Worm (Caenorhabditis elegans): ENCODE data around the gene scl-9.

Gene scl-9

DNA sequence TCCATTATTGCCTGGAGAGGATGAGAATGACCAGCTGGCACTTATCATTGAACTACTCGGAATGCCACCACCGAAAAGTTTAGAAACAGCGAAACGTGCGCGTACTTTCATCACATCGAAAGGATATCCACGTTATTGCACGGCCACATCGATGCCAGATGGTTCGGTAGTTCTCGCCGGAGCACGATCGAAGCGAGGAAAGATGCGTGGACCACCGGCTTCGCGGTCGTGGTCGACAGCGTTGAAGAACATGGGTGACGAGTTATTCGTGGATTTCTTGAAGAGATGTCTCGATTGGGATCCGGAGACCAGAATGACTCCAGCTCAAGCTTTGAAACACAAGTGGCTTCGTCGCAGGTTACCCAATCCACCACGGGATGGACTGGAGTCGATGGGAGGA is 13.4 kb upstream of the scl-9 start:
- TF ChIP-seq egl-18 (GFP tag; IDR thresholded peaks at IDR 0.05) (0 out of 2 replicates have a peak, but pooled peaks have one; percentile 47), snpc-1.1 (tag; optimal IDR thresholded peaks at IDR 0.05; ENCODE audit: insufficient read depth) (no peak), dpl-1 (GFP tag; optimal IDR thresholded peaks at IDR 0.05) (no peak), F33H1.4 (GFP tag; IDR thresholded peaks at IDR 0.05) (no peak), F52B5.7 (tag; optimal IDR thresholded peaks at IDR 0.05) (peak; percentile 25), egl-44 (GFP tag; IDR thresholded peaks at IDR 0.05) (no peak), madf-3 (GFP tag; IDR thresholded peaks at IDR 0.05) (0 out of 2 replicates have a peak, but pooled peaks have one; percentile 30), athp-1 (tag; optimal IDR thresholded peaks at IDR 0.05) (no peak), tlf-1 (GFP tag; optimal IDR thresholded peaks at IDR 0.05) (no peak), zfh-2 (GFP tag; conservative IDR thresholded peaks at IDR 0.05) (peak; percentile 65), cebp-2 (GFP tag; IDR thresholded peaks at IDR 0.05) (0 out of 2 replicates have a peak, but pooled peaks have one; percentile 86), cebp-1 (GFP tag; IDR thresholded peaks at IDR 0.05) (no peak), cebp-1 (tag; optimal IDR thresholded peaks at IDR 0.05) (no peak), madf-6 (GFP tag; IDR thresholded peaks at IDR 0.05) (no peak)

DNA sequence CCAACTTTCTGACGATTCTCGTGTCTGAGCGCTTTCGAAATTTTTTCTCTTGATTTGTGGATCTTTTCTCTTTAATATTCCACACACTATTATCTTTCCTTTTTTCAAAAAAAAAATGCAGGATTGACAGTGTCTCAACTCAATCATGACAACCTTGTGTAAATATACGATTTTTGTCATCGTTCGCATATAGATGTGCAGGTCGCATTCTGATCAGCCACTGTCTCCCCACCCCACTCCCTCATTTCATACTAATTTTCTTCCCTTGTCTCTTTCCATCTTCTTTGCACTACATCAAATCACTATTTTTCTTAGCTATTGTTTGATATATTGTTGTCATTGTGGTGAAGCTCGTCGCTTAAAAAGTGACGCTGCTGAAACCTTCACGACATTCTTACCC is 11.6 kb upstream of the scl-9 start:
- TF ChIP-seq madf-3 (GFP tag; IDR thresholded peaks at IDR 0.05) (0 out of 2 replicates have a peak, but pooled peaks have one; percentile 32), attf-6 (GFP tag; IDR thresholded peaks at IDR 0.05) (0 out of 2 replicates have a peak, but pooled peaks have one; percentile 20), cebp-1 (GFP tag; IDR thresholded peaks at IDR 0.05) (no peak), cebp-1 (tag; optimal IDR thresholded peaks at IDR 0.05) (peak; percentile 14), B0336.3 (GFP tag; IDR thresholded peaks at IDR 0.05) (peak; percentile 40; the same call in 1 of the 2 replicates), hrde-1 (tag; optimal IDR thresholded peaks at IDR 0.05; ENCODE audit: borderline replicate concordance) (peak; percentile 37), T26A5.8 (tag; optimal IDR thresholded peaks at IDR 0.05) (no peak), athp-1 (tag; optimal IDR thresholded peaks at IDR 0.05) (peak; percentile 40), snpc-4 (GFP tag; optimal IDR thresholded peaks at IDR 0.05) (no peak), snpc-4 (tag; optimal IDR thresholded peaks at IDR 0.05) (peak in 1 of 4 experiments; percentile 19), egl-18 (GFP tag; IDR thresholded peaks at IDR 0.05) (no peak), egl-44 (GFP tag; IDR thresholded peaks at IDR 0.05) (no peak), snpc-3.4 (tag; optimal IDR thresholded peaks at IDR 0.05) (no peak), F49E8.2 (tag; optimal IDR thresholded peaks at IDR 0.05; ENCODE audit: insufficient read depth) (peak; percentile 11), pha-4 (tag; optimal IDR thresholded peaks at IDR 0.05) (no peak), pbrm-1 (GFP tag; IDR thresholded peaks at IDR 0.05) (no peak), F52B5.7 (tag; optimal IDR thresholded peaks at IDR 0.05) (peak; percentile 73), Y79H2A.3 (GFP tag; conservative IDR thresholded peaks at IDR 0.05) (peak; percentile 52; the same call in 1 of the 2 replicates), nfya-1 (tag; optimal IDR thresholded peaks at IDR 0.05; ENCODE audit: borderline replicate concordance, insufficient read depth) (no peak), ama-1 (optimal IDR thresholded peaks at IDR 0.05) (no peak), ama-1 (GFP tag; optimal IDR thresholded peaks at IDR 0.05) (peak in 1 of 2 experiments; percentile 32), egrh-3 (GFP tag; IDR thresholded peaks at IDR 0.05) (no peak)

DNA sequence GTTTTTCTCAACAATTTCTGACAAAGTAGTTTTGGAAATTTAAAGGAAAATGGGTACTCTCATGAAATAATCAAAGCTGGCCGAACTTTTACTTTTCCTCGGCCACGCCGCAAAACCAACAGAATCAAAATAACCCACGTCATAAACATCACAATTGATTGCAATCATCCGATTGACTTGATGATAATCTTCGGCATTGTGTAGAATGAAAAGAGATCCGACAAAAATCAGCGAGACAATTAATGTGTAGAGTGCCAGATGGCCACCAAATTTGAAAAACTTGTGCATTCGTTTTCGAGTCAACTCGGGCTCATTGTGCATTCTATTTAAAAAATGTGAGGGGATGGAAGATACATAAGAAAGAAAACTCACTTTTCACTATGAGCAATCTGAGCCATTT is 10.1 kb upstream of the scl-9 start:
- TF ChIP-seq lsy-27 (tag; optimal IDR thresholded peaks at IDR 0.05; ENCODE audit: borderline replicate concordance, insufficient read depth) (no peak), ztf-3 (GFP tag; optimal IDR thresholded peaks at IDR 0.05) (no peak)

DNA sequence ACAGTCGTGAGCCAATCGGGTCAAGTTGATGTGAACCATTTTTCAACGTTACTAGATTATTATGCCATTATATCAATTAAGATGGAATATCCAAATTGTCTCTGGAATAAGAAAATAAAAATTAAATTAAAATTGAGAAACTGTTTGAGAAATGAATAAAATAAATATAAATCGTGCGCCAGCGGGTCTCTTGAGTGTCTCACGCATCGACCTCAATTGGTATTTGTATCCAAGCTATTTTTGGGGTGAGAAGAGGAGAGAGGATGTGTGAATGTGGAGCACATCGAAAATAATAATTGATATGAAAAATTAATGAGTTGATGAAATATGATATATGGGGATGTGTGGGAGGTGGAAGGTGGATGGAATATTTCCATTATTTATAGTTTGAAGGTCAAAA is 8.1 kb upstream of the scl-9 start, which contains the start of gene F49E11.2:
F49E11.2 (minus strand) TSS at position 101 of the 400 bp plus-strand sequence.
- TF ChIP-seq cebp-2 (GFP tag; IDR thresholded peaks at IDR 0.05): 0 out of 2 replicates have a peak, but pooled peaks have one; percentile 67
- no peak for TF ChIP-seq snpc-1.3 (tag; optimal IDR thresholded peaks at IDR 0.05; ENCODE audit: insufficient read depth)

All from whole organism, young adult.